Fruit fly (Drosophila melanogaster) whole organism, pupa: ENCODE measurements around the gene CG5079.

Source experiments
- EcR ChIP-seq: fragments of 200-800 bp; sonication (Bioruptor generic); optimal IDR thresholded peaks from 3 replicates; lab custom pipeline; 2019; ENCODE audit warnings: missing biosample characterization, missing genetic modification characterization, mild to moderate bottlenecking, moderate library complexity, missing genetic modification reagents
- Pif1A ChIP-seq: fragments of 200-800 bp; sonication (Bioruptor generic); optimal IDR thresholded peaks from 3 replicates; lab custom pipeline; 2016; ENCODE audit warnings: missing biosample characterization, missing genetic modification characterization

DNA sequence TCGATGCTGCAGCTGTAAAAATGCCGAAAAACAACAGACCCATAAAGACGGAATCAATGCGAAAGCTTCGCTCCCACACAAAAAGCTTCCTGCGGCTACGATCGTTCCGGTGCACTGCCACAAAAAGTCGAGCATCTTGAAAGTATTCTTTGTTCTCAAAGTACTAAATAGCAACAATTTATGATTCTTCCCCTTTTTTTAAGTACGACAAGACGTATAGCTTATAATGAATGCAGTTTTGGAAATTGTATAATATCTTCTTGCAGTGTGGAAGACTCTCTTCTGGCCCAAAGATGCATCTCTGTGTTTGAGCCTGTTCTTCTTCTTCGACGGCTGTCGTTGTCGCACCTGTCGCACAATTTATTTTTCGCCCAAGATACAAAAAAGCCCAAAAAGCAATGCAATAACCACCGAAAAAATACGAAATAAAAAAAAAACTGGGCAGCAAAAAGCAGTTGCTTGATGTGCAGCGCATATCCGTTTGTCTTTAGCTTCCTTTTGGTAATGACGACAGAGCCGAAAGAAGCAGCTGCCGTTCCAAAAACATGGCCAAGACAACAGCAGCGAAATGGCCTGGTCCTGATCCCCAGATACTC lies 20.5 kb downstream of the CG5079 start:
- TF ChIP-seq Pif1A, result peak; percentile 53
- no peak for TF ChIP-seq EcR (GFP tag; lab: Kevin White, UChicago)
